Worm (Caenorhabditis elegans) whole organism, late embryonic: ENCODE data around the gene srh-148.
A peak's percentile ranks its signal among the peaks of the same experiment; 100 is the strongest.

Experiments
- dve-1 ChIP-seq: sonication (generic microtip); optimal IDR thresholded peaks from 2 replicates; lab custom pipeline; 2017; ENCODE audit warnings: antibody characterized with exemption, mild to moderate bottlenecking, missing genetic modification characterization, missing compliant biosample characterization
- unc-3 ChIP-seq, 2 experiments: fragments of 200-800 bp in 1 of 2; sonication (Bioruptor generic) in 1 of 2; sonication (generic microtip) in 1 of 2; conservative IDR thresholded peaks in 1 of 2; optimal IDR thresholded peaks in 1 of 2; 2 replicates each; pipeline versions ENCODE4 v1.3.6 to Lab custom; 2016 to 2022; ENCODE audit warnings: missing compliant biosample characterization in 2 of 2, missing genetic modification characterization in 2 of 2, missing genetic modification reagents in 1 of 2
- zip-5 ChIP-seq: sonication (generic microtip); optimal IDR thresholded peaks from 2 replicates; lab custom pipeline; 2016; ENCODE audit warnings: missing genetic modification characterization, missing compliant biosample characterization

ce11 chrV:15873762-15874161 is 15.6 kb upstream of the srh-148 start:
- TF ChIP-seq dve-1 (tag; lab: Kevin White, UChicago) (peak; percentile 96), unc-3 (GFP tag; conservative IDR thresholded peaks at IDR 0.05; lab: Robert Waterston, UW) (peak; percentile 99), unc-3 (tag; optimal IDR thresholded peaks at IDR 0.05; lab: Kevin White, UChicago) (peak; percentile 99), zip-5 (tag; lab: Kevin White, UChicago) (peak; percentile 94)
